Fruit fly (Drosophila melanogaster) whole organism: ENCODE results near the gene ninaC.

Experiments
- Dll ChIP-seq: fragments of >200 bp; optimal IDR thresholded peaks from 2 replicates; lab custom pipeline; 2017
- pan ChIP-seq: fragments of >200 bp; optimal IDR thresholded peaks from 2 replicates; lab custom pipeline; 2017

DNA sequence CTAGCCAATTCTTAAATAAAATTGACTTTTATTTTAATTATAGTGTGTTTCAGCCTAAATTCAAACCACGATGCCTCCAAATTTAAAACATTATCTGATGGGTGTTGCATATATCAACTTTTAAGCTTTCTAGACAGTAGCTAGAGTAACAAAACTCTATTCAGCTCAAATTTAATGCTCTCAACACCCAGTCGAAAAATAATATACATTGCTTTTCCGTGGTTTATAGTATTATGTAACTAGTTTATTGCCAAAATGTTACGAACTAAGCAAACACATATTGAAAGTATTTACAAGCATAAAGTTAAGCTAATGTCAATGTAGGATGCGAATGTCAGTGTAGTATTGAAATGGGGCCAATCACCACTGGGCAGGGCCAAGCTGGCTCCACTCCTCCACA lies 52.8 kb downstream of the ninaC start:
- TF ChIP-seq pan (lab: Kevin White, UChicago): no peak
- no peak for TF ChIP-seq Dll (lab: Kevin White, UChicago)
